Worm (Caenorhabditis elegans) whole organism, late embryonic: ENCODE measurements around the gene syx-6.
A peak's percentile ranks its signal among the peaks of the same experiment; 100 is the strongest.

ENCODE experiments used
- ceh-30 ChIP-seq: fragments of 150-350 bp; optimal IDR thresholded peaks from 2 replicates; lab custom pipeline; 2014; ENCODE audit warnings: missing biosample characterization, missing genetic modification characterization
- dve-1 ChIP-seq: sonication (generic microtip); optimal IDR thresholded peaks from 2 replicates; lab custom pipeline; 2017; ENCODE audit warnings: antibody characterized with exemption, mild to moderate bottlenecking, missing genetic modification characterization, missing compliant biosample characterization
- elt-2 ChIP-seq: sonication (generic microtip); optimal IDR thresholded peaks from 2 replicates; lab custom pipeline; 2016; ENCODE audit warnings: missing genetic modification reagents, missing genetic modification characterization, missing compliant biosample characterization
- eyg-1 ChIP-seq: sonication (generic microtip); optimal IDR thresholded peaks from 2 replicates; lab custom pipeline; 2016; ENCODE audit warnings: missing genotype, missing genetic modification characterization, missing compliant biosample characterization
- pag-3 ChIP-seq: sonication (generic microtip); optimal IDR thresholded peaks from 2 replicates; lab custom pipeline; 2016; ENCODE audit warnings: missing compliant biosample characterization, missing genetic modification characterization, borderline replicate concordance

- TF ChIP-seq ceh-30 (tag; lab: Kevin White, UChicago) (no peak), elt-2 (tag; lab: Kevin White, UChicago) (peak; percentile 26), eyg-1 (tag; lab: Kevin White, UChicago) (no peak), dve-1 (tag; lab: Kevin White, UChicago) (no peak), pag-3 (tag; lab: Kevin White, UChicago) (no peak)
Measured at ce11 chrX:3181870-3182269, 17.5 kb downstream of the syx-6 start.
